Fruit fly (Drosophila melanogaster) whole organism, embryonic: ENCODE results near the gene CG15382.

Experiments used
- Abd-B ChIP-seq: fragments of 200-800 bp; sonication (Bioruptor generic); optimal IDR thresholded peaks from 2 replicates; lab custom pipeline; 2018; ENCODE audit warnings: missing biosample characterization, mild to moderate bottlenecking, missing genetic modification characterization, moderate library complexity
- Blimp-1 ChIP-seq: fragments of 200-800 bp; sonication (Bioruptor generic); optimal IDR thresholded peaks from 3 replicates; lab custom pipeline; 2018; ENCODE audit warnings: missing biosample characterization, missing genetic modification characterization, mild to moderate bottlenecking, moderate library complexity, missing genetic modification reagents
- CG10209 ChIP-seq: fragments of 200-800 bp; sonication (Bioruptor generic); optimal IDR thresholded peaks from 3 replicates; lab custom pipeline; 2017; ENCODE audit warnings: missing biosample characterization, mild to moderate bottlenecking, missing genetic modification characterization, missing genetic modification reagents
- CG10274 ChIP-seq: fragments of 200-800 bp; sonication (Bioruptor generic); optimal IDR thresholded peaks from 3 replicates; lab custom pipeline; 2017; ENCODE audit warnings: missing biosample characterization, mild to moderate bottlenecking, missing genetic modification characterization
- CG10366 ChIP-seq: fragments of 200-800 bp; sonication (Bioruptor generic); IDR thresholded peaks from 2 replicates; pipeline ENCODE4 v1.3.6; 2022; ENCODE audit warnings: missing biosample characterization, missing genetic modification characterization
- CG12155 ChIP-seq: fragments of 200-800 bp; sonication (Bioruptor generic); optimal IDR thresholded peaks from 3 replicates; lab custom pipeline; 2016; ENCODE audit warnings: missing biosample characterization, missing genetic modification characterization
- CG13894 ChIP-seq: fragments of 200-800 bp; sonication (Bioruptor generic); optimal IDR thresholded peaks from 3 replicates; lab custom pipeline; 2018; ENCODE audit warnings: missing biosample characterization, mild to moderate bottlenecking, missing genetic modification characterization, moderate library complexity
- CG14014 ChIP-seq: fragments of 200-800 bp; sonication (Bioruptor generic); IDR thresholded peaks from 2 replicates; pipeline ENCODE4 v1.3.6; 2022; ENCODE audit warnings: missing biosample characterization, missing genetic modification characterization
- CG14710 ChIP-seq: fragments of 200-800 bp; sonication (Bioruptor generic); optimal IDR thresholded peaks from 3 replicates; lab custom pipeline; 2019; ENCODE audit warnings: missing biosample characterization, mild to moderate bottlenecking, missing genetic modification characterization, moderate library complexity
- CG16863 ChIP-seq: fragments of 200-800 bp; sonication (Bioruptor generic); optimal IDR thresholded peaks from 3 replicates; lab custom pipeline; 2016; ENCODE audit warnings: missing biosample characterization, missing genetic modification characterization
- CG2129 ChIP-seq: fragments of 200-800 bp; sonication (Bioruptor generic); IDR thresholded peaks from 2 replicates; pipeline ENCODE4 v1.3.6; 2022; ENCODE audit warnings: missing biosample characterization, missing genetic modification characterization; ENCODE audit not compliant: partially characterized antibody
- CG2889 ChIP-seq: fragments of 200-800 bp; sonication (Bioruptor generic); IDR thresholded peaks from 3 replicates; pipeline ENCODE4 v1.3.6; 2022; ENCODE audit warnings: missing biosample characterization, missing genetic modification characterization
- CG3163 ChIP-seq: fragments of 200-800 bp; sonication (Bioruptor generic); optimal IDR thresholded peaks from 3 replicates; lab custom pipeline; 2016; ENCODE audit warnings: missing biosample characterization, missing genetic modification characterization
- CG42726 ChIP-seq: fragments of 200-800 bp; sonication (Bioruptor generic); IDR thresholded peaks from 2 replicates; pipeline ENCODE4 v1.3.6; 2022; ENCODE audit warnings: missing biosample characterization, missing genetic modification characterization; ENCODE audit not compliant: partially characterized antibody
- CG4730 ChIP-seq: fragments of 200-800 bp; sonication (Bioruptor generic); IDR thresholded peaks from 2 replicates; pipeline ENCODE4 v1.3.6; 2022; ENCODE audit warnings: missing biosample characterization, missing genetic modification characterization
- CG7987 ChIP-seq: fragments of 200-800 bp; sonication (Bioruptor generic); optimal IDR thresholded peaks from 2 replicates; lab custom pipeline; 2018; ENCODE audit warnings: missing biosample characterization, mild to moderate bottlenecking, missing genetic modification characterization, moderate library complexity
- CG9437 ChIP-seq: fragments of 200-800 bp; sonication (Bioruptor generic); optimal IDR thresholded peaks from 2 replicates; lab custom pipeline; 2018; ENCODE audit warnings: missing biosample characterization, mild to moderate bottlenecking, missing genetic modification characterization
- CG9609 ChIP-seq: fragments of 200-800 bp; sonication (Bioruptor generic); optimal IDR thresholded peaks from 3 replicates; lab custom pipeline; 2016; ENCODE audit warnings: missing biosample characterization, missing genetic modification characterization
- CG9817 ChIP-seq: fragments of 200-800 bp; sonication (Bioruptor generic); optimal IDR thresholded peaks from 2 replicates; lab custom pipeline; 2018; ENCODE audit warnings: missing biosample characterization, mild to moderate bottlenecking, missing genetic modification characterization, moderate library complexity
- Camta ChIP-seq: fragments of 200-800 bp; sonication (Bioruptor generic); optimal IDR thresholded peaks from 2 replicates; lab custom pipeline; 2016; ENCODE audit warnings: missing biosample characterization, missing genetic modification characterization
- Dek ChIP-seq: fragments of 200-800 bp; sonication (Bioruptor generic); optimal IDR thresholded peaks from 3 replicates; lab custom pipeline; 2019; ENCODE audit warnings: missing biosample characterization, mild to moderate bottlenecking, missing genetic modification characterization, moderate library complexity
- HmgZ ChIP-seq: fragments of 200-800 bp; sonication (Bioruptor generic); optimal IDR thresholded peaks from 2 replicates; lab custom pipeline; 2018; ENCODE audit warnings: missing biosample characterization, mild to moderate bottlenecking, missing genetic modification characterization
- Hr39 ChIP-seq: fragments of >200 bp; optimal IDR thresholded peaks from 2 replicates; lab custom pipeline; 2017
- Kr ChIP-seq: fragments of 200-800 bp; sonication (Bioruptor generic); optimal IDR thresholded peaks from 2 replicates; lab custom pipeline; 2017; ENCODE audit warnings: missing biosample characterization, mild to moderate bottlenecking, missing genetic modification characterization
- Med ChIP-seq: fragments of 200-800 bp; sonication (Bioruptor generic); peaks from one replicate; lab custom pipeline; 2016; ENCODE audit warnings: missing biosample characterization, missing genetic modification characterization, mild to moderate bottlenecking, inconsistent platforms, moderate library complexity
- NK7.1 ChIP-seq: fragments of 200-800 bp; sonication (Bioruptor generic); optimal IDR thresholded peaks from 3 replicates; lab custom pipeline; 2016; ENCODE audit warnings: missing biosample characterization, missing genetic modification characterization
- Nf-YC ChIP-seq: fragments of 200-800 bp; optimal IDR thresholded peaks from 3 replicates; lab custom pipeline; 2019; ENCODE audit warnings: missing biosample characterization, mild to moderate bottlenecking, missing genetic modification characterization, moderate library complexity
- NfI ChIP-seq: fragments of 200-800 bp; sonication (Bioruptor generic); optimal IDR thresholded peaks from 3 replicates; lab custom pipeline; 2018; ENCODE audit warnings: missing biosample characterization, mild to moderate bottlenecking, missing genetic modification characterization, moderate library complexity
- Oli ChIP-seq: fragments of 200-800 bp; sonication (Bioruptor generic); optimal IDR thresholded peaks from 2 replicates; lab custom pipeline; 2018; ENCODE audit warnings: missing biosample characterization, mild to moderate bottlenecking, missing genetic modification characterization, moderate library complexity
- Ptx1 ChIP-seq: fragments of 200-800 bp; sonication (Bioruptor generic); IDR thresholded peaks from 2 replicates; pipeline ENCODE4 v1.3.6; 2022; ENCODE audit warnings: missing biosample characterization, missing genetic modification characterization
- Sry-δ ChIP-seq: fragments of 200-800 bp; sonication (Bioruptor generic); optimal IDR thresholded peaks from 2 replicates; lab custom pipeline; 2016; ENCODE audit warnings: missing biosample characterization, missing genetic modification characterization
- Usf ChIP-seq: fragments of 200-800 bp; sonication (Bioruptor generic); optimal IDR thresholded peaks from 2 replicates; lab custom pipeline; 2017; ENCODE audit warnings: missing genotype, missing biosample characterization, missing genetic modification characterization
- abd-A ChIP-seq: fragments of 200-800 bp; sonication (Bioruptor generic); optimal IDR thresholded peaks from 3 replicates; lab custom pipeline; 2019; ENCODE audit warnings: missing biosample characterization, mild to moderate bottlenecking, missing genetic modification characterization, moderate library complexity
- ash1 ChIP-seq: fragments of 200-800 bp; sonication (Bioruptor generic); optimal IDR thresholded peaks from 2 replicates; lab custom pipeline; 2018; ENCODE audit warnings: missing biosample characterization, mild to moderate bottlenecking, missing genetic modification characterization
- chif ChIP-seq, 2 experiments: fragments of 200-800 bp; sonication (Bioruptor generic); optimal IDR thresholded peaks; 3 replicates each; lab custom pipeline; 2016; ENCODE audit warnings: missing biosample characterization in 2 of 2, missing genetic modification characterization in 2 of 2
- chinmo ChIP-seq: fragments of 200-800 bp; sonication (Bioruptor generic); IDR thresholded peaks from 4 replicates; pipeline ENCODE4 v1.3.6; 2022; ENCODE audit warnings: missing biosample characterization, missing genetic modification characterization; ENCODE audit not compliant: partially characterized antibody
- chm ChIP-seq: fragments of 200-800 bp; sonication (Bioruptor generic); IDR thresholded peaks from 2 replicates; pipeline ENCODE4 v1.3.6; 2022; ENCODE audit warnings: missing biosample characterization, missing genetic modification characterization
- dati ChIP-seq: fragments of 200-800 bp; sonication (Bioruptor generic); IDR thresholded peaks from 2 replicates; pipeline ENCODE4 v1.3.6; 2022; ENCODE audit warnings: missing biosample characterization, missing genetic modification characterization
- ewg ChIP-seq: fragments of 200-800 bp; sonication (Bioruptor generic); optimal IDR thresholded peaks from 3 replicates; lab custom pipeline; 2017; ENCODE audit warnings: mild to moderate bottlenecking, missing biosample characterization, missing genetic modification reagents, missing genetic modification characterization
- gce ChIP-seq: fragments of 200-800 bp; sonication (Bioruptor generic); IDR thresholded peaks from 3 replicates; pipeline ENCODE4 v1.3.6; 2022; ENCODE audit warnings: missing biosample characterization, missing genetic modification characterization
- gsb-n ChIP-seq: fragments of 200-800 bp; sonication (Bioruptor generic); optimal IDR thresholded peaks from 3 replicates; lab custom pipeline; 2018; ENCODE audit warnings: missing biosample characterization, mild to moderate bottlenecking, missing genetic modification characterization
- kay ChIP-seq: fragments of 200-800 bp; sonication (Bioruptor generic); optimal IDR thresholded peaks from 2 replicates; lab custom pipeline; 2016; ENCODE audit warnings: missing biosample characterization, missing genetic modification characterization
- kni ChIP-seq: fragments of 200-800 bp; sonication (Bioruptor generic); optimal IDR thresholded peaks from 3 replicates; lab custom pipeline; 2017; ENCODE audit warnings: mild to moderate bottlenecking, missing biosample characterization, missing genetic modification reagents, missing genetic modification characterization
- lola ChIP-seq, 3 experiments: fragments of >200 bp in 2 of 3; fragments of 200-800 bp in 1 of 3; sonication (Bioruptor generic) in 1 of 3; optimal IDR thresholded peaks; 2 replicates each; lab custom pipeline; 2017 to 2019; ENCODE audit warnings: missing biosample characterization in 3 of 3, missing genetic modification characterization in 3 of 3, mild to moderate bottlenecking in 1 of 3, moderate library complexity in 1 of 3
- twi ChIP-seq: fragments of 200-800 bp; optimal IDR thresholded peaks from 2 replicates; lab custom pipeline; 2019; ENCODE audit warnings: missing biosample characterization, mild to moderate bottlenecking, missing genetic modification characterization, moderate library complexity
- wek ChIP-seq: fragments of 200-800 bp; sonication (Bioruptor generic); optimal IDR thresholded peaks from 3 replicates; lab custom pipeline; 2018; ENCODE audit warnings: missing biosample characterization, mild to moderate bottlenecking, missing genetic modification characterization, moderate library complexity
- yki ChIP-seq: fragments of >200 bp; optimal IDR thresholded peaks from 3 replicates; lab custom pipeline; 2018
- z ChIP-seq: fragments of 200-800 bp; sonication (Bioruptor generic); IDR thresholded peaks from 3 replicates; pipeline ENCODE4 v1.3.6; 2022; ENCODE audit warnings: missing biosample characterization, missing genetic modification characterization
- zen ChIP-seq: fragments of 200-800 bp; sonication (Bioruptor generic); optimal IDR thresholded peaks from 3 replicates; lab custom pipeline; 2018; ENCODE audit warnings: missing biosample characterization, mild to moderate bottlenecking, missing genetic modification characterization, moderate library complexity

Gene CG15382

DNA sequence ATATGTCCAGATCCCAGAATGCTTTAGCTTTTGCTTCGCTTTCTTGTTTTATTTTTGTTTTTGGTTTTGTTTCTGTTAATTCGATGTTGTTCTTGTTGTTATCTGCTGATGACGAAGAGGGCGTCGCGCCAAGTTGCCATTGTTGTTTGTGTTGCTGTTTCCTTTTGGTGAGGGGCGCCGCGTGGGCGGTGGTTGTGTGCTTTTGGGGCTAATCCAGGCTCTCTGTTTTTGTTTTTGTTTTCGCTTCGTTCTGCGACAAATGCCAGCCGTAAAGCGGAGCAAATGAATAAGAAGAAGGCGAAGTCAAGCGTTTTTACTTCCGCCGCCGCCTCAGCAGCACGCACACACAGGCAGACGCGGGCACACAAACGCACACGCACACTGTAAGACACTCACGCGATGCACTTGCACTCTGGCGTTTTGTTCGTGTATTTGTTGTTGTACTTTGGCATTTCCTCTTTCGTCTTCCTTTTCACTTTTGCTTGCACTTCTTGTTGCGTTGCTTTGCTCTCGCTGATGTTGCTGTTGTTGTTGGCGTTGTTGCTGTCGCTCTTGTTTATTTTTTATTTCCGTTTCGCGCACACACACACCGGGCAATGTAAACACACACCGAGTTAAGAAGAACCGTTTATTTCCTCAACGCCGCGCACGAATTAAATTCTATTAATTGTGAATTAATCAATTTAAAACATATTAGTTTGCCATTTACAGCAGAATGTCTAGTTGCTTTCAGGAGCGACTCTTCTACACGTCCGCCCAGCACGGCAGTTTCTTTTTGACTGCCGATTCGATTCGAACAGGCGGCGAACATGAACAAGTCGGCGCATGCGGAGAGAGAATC lies 22.6 kb downstream of the CG15382 start, which contains the start of gene aop (continued):
- TF ChIP-seq chm (GFP tag; lab: Robert Waterston, UW) (peak; percentile 60), CG10209 (GFP tag; lab: Kevin White, UChicago) (no peak), Med (GFP tag; lab: Kevin White, UChicago) (peak; percentile 90), abd-A (tag; lab: Kevin White, UChicago) (peak; percentile 57), Camta (GFP tag; lab: Kevin White, UChicago) (no peak), z (no peak; the same call in 2 of the 3 replicates), Blimp-1 (GFP tag; lab: Kevin White, UChicago) (peak; percentile 26), CG2889 (no peak), CG3163 (peak; percentile 78), CG7987 (peak; percentile 34), Oli (tag; lab: Kevin White, UChicago) (no peak), lola (GFP tag; optimal IDR thresholded peaks at IDR 0.05; lab: Kevin White, UChicago) (no peak), twi (tag; lab: Kevin White, UChicago) (no peak), Usf (GFP tag; lab: Kevin White, UChicago) (no peak), zen (tag; lab: Kevin White, UChicago) (peak; percentile 68), CG13894 (peak; percentile 57), yki (lab: Kevin White, UChicago) (no peak), CG14710 (tag; lab: Kevin White, UChicago) (peak; percentile 15), CG9437 (GFP tag; lab: Kevin White, UChicago) (no peak), Abd-B (GFP tag; lab: Kevin White, UChicago) (no peak), Hr39 (no peak), gsb-n (tag; lab: Kevin White, UChicago) (peak; percentile 58), CG4730 (no peak), wek (GFP tag; lab: Kevin White, UChicago) (no peak), HmgZ (tag; lab: Kevin White, UChicago) (peak; percentile 52), CG9609 (no peak), dati (GFP tag; lab: Robert Waterston, UW) (no peak), gce (GFP tag; lab: Robert Waterston, UW) (no peak), Sry-δ (GFP tag; lab: Kevin White, UChicago) (no peak), Nf-YC (peak; percentile 27), Ptx1 (GFP tag; lab: Robert Waterston, UW) (no peak), CG2129 (GFP tag; lab: Robert Waterston, UW) (no peak), chif (GFP tag; optimal IDR thresholded peaks at IDR 0.05; lab: Kevin White, UChicago) (no peak), CG12155 (GFP tag; lab: Kevin White, UChicago) (peak; percentile 42), NfI (peak; percentile 28), CG42726 (GFP tag; lab: Robert Waterston, UW) (peak; percentile 61; the same call in 1 of the 2 replicates), CG9817 (no peak), CG10274 (no peak), Kr (no peak), ewg (GFP tag; lab: Kevin White, UChicago) (peak; percentile 93), chinmo (GFP tag; lab: Robert Waterston, UW) (peak; percentile 67; the same call in 1 of the 4 replicates), CG14014 (GFP tag; lab: Robert Waterston, UW) (0 out of 2 replicates have a peak, but pooled peaks have one; percentile 5), NK7.1 (GFP tag; lab: Kevin White, UChicago) (no peak), Dek (no peak), CG16863 (GFP tag; lab: Kevin White, UChicago) (peak; percentile 16), kay (GFP tag; lab: Kevin White, UChicago) (no peak), kni (GFP tag; lab: Kevin White, UChicago) (peak; percentile 72), CG10366 (GFP tag; lab: Robert Waterston, UW) (no peak), ash1 (GFP tag; lab: Kevin White, UChicago) (peak; percentile 71)
